Worm (Caenorhabditis elegans) whole organism, L4 larva: ENCODE data around the gene gldi-9.

Experiments
- F44E2.7 ChIP-seq: fragments of 200-800 bp; sonication (Bioruptor generic); IDR thresholded peaks from 2 replicates; pipeline ENCODE4 v2.1.2; 2022; ENCODE audit warnings: missing genetic modification characterization, missing compliant biosample characterization
- Y48G9A.11 ChIP-seq: fragments of 200-800 bp; sonication (Bioruptor generic); IDR thresholded peaks from 2 replicates; pipeline ENCODE4 v1.3.6; 2022; ENCODE audit warnings: missing genetic modification reagents, missing genetic modification characterization, missing compliant biosample characterization
- ZK546.5 ChIP-seq, 2 experiments: sonication (generic microtip); optimal IDR thresholded peaks; 2 replicates each; lab custom pipeline; 2017; ENCODE audit warnings: missing biosample characterization in 2 of 2, missing genetic modification characterization in 2 of 2
- aha-1 ChIP-seq: fragments of 150-350 bp; peaks from one replicate; lab custom pipeline; 2014; ENCODE audit warnings: missing biosample characterization, missing genetic modification characterization
- aly-2 ChIP-seq: sonication (generic microtip); optimal IDR thresholded peaks from 2 replicates; lab custom pipeline; 2018; ENCODE audit warnings: missing biosample characterization, missing genetic modification characterization
- ama-1 ChIP-seq: fragments of 150-350 bp; optimal IDR thresholded peaks from 2 replicates; lab custom pipeline; 2014; ENCODE audit warnings: inconsistent platforms, mixed read lengths
- ctbp-1 ChIP-seq: fragments of 200-800 bp; sonication (Bioruptor generic); IDR thresholded peaks from 2 replicates; pipeline ENCODE4 v1.3.6; 2022; ENCODE audit warnings: missing genetic modification reagents, missing genetic modification characterization, missing compliant biosample characterization
- daf-12 ChIP-seq: fragments of 150-350 bp; optimal IDR thresholded peaks from 2 replicates; lab custom pipeline; 2014; ENCODE audit warnings: missing biosample characterization, missing genetic modification reagents, missing genetic modification characterization
- daf-16 ChIP-seq, 3 experiments: sonication (generic microtip); optimal IDR thresholded peaks; 2 replicates each; lab custom pipeline; 2016 to 2017; ENCODE audit warnings: missing genetic modification characterization in 3 of 3, missing genetic modification reagents in 3 of 3, mild to moderate bottlenecking in 2 of 3, missing compliant biosample characterization in 2 of 3, missing biosample characterization in 1 of 3, moderate library complexity in 1 of 3
- daf-8 ChIP-seq: fragments of 200-800 bp; sonication (Bioruptor generic); IDR thresholded peaks from 2 replicates; pipeline ENCODE4 v1.3.6; 2022; ENCODE audit warnings: missing genetic modification characterization, missing compliant biosample characterization
- dpl-1 ChIP-seq: fragments of 150-350 bp; optimal IDR thresholded peaks from 2 replicates; lab custom pipeline; 2014; ENCODE audit warnings: missing biosample characterization, missing genetic modification reagents, missing genetic modification characterization
- duxl-1 ChIP-seq: sonication (generic microtip); optimal IDR thresholded peaks from 2 replicates; lab custom pipeline; 2016; ENCODE audit warnings: mild to moderate bottlenecking, missing genetic modification characterization, moderate library complexity, missing compliant biosample characterization; ENCODE audit not compliant: poor library complexity
- egl-43 ChIP-seq: fragments of 200-800 bp; sonication (Bioruptor generic); IDR thresholded peaks from 2 replicates; pipeline ENCODE4 v1.3.6; 2022; ENCODE audit warnings: missing genetic modification reagents, missing genetic modification characterization, missing compliant biosample characterization
- gei-8 ChIP-seq: fragments of 200-800 bp; sonication (Bioruptor generic); optimal IDR thresholded peaks from 2 replicates; lab custom pipeline; 2018; ENCODE audit warnings: mild to moderate bottlenecking, missing genetic modification characterization, missing compliant biosample characterization
- jun-1 ChIP-seq: fragments of 150-350 bp; optimal IDR thresholded peaks from 2 replicates; lab custom pipeline; 2014; ENCODE audit warnings: missing biosample characterization, missing genetic modification reagents, missing genetic modification characterization
- lim-7 ChIP-seq: fragments of 200-800 bp; sonication (Bioruptor generic); IDR thresholded peaks from 2 replicates; pipeline ENCODE4 v1.3.6; 2022; ENCODE audit warnings: missing genetic modification characterization, missing compliant biosample characterization
- lin-13 ChIP-seq: fragments of 150-350 bp; optimal IDR thresholded peaks from 2 replicates; lab custom pipeline; 2014; ENCODE audit warnings: missing biosample characterization, missing genetic modification reagents, missing genetic modification characterization
- lin-15B ChIP-seq: fragments of 150-350 bp; sonication (generic microtip); optimal IDR thresholded peaks from 3 replicates; lab custom pipeline; 2014; ENCODE audit warnings: missing biosample characterization, missing genetic modification characterization
- lin-38 ChIP-seq: fragments of 200-800 bp; sonication (Bioruptor generic); IDR thresholded peaks from 2 replicates; pipeline ENCODE4 v1.3.6; 2022; ENCODE audit warnings: missing genetic modification reagents, missing genetic modification characterization, missing compliant biosample characterization
- lin-39 ChIP-seq: fragments of 150-350 bp; optimal IDR thresholded peaks from 2 replicates; lab custom pipeline; 2014; ENCODE audit warnings: missing biosample characterization, missing genetic modification reagents, missing genetic modification characterization
- lir-3 ChIP-seq: sonication (generic microtip); optimal IDR thresholded peaks from 2 replicates; lab custom pipeline; 2016; ENCODE audit warnings: mild to moderate bottlenecking, missing genetic modification characterization, missing compliant biosample characterization
- lsy-2 ChIP-seq, 2 experiments: fragments of 150-350 bp in 1 of 2; sonication (generic microtip) in 1 of 2; optimal IDR thresholded peaks; 2 replicates each; lab custom pipeline; 2014 to 2017; ENCODE audit warnings: missing biosample characterization in 2 of 2, missing genetic modification characterization in 2 of 2
- mdt-29 ChIP-seq: fragments of 200-800 bp; sonication (Bioruptor generic); IDR thresholded peaks from 2 replicates; pipeline ENCODE4 v1.3.6; 2022; ENCODE audit warnings: missing genetic modification reagents, missing genetic modification characterization, missing compliant biosample characterization
- mes-2 ChIP-seq: sonication (generic microtip); optimal IDR thresholded peaks from 2 replicates; lab custom pipeline; 2016; ENCODE audit warnings: missing genotype, mild to moderate bottlenecking, missing genetic modification characterization, missing compliant biosample characterization; ENCODE audit not compliant: poor library complexity, severe bottlenecking
- nhr-111 ChIP-seq: fragments of 200-800 bp; sonication (Bioruptor generic); optimal IDR thresholded peaks from 2 replicates; lab custom pipeline; 2018; ENCODE audit warnings: mild to moderate bottlenecking, missing genetic modification characterization, missing compliant biosample characterization
- nhr-28 ChIP-seq: fragments of 150-350 bp; optimal IDR thresholded peaks from 2 replicates; lab custom pipeline; 2014; ENCODE audit warnings: missing biosample characterization, missing genetic modification characterization
- nhr-41 ChIP-seq: fragments of 200-800 bp; sonication (Bioruptor generic); IDR thresholded peaks from 2 replicates; pipeline ENCODE4 v1.3.6; 2022; ENCODE audit warnings: missing genetic modification reagents, missing genetic modification characterization, missing compliant biosample characterization
- nhr-48 ChIP-seq: sonication (generic microtip); optimal IDR thresholded peaks from 2 replicates; lab custom pipeline; 2016; ENCODE audit warnings: mild to moderate bottlenecking, missing genetic modification characterization, missing compliant biosample characterization
- php-3 ChIP-seq: fragments of 200-800 bp; sonication (Bioruptor generic); IDR thresholded peaks from 2 replicates; pipeline ENCODE4 v1.3.6; 2022; ENCODE audit warnings: missing genetic modification reagents, missing genetic modification characterization, missing compliant biosample characterization
- pqm-1 ChIP-seq: sonication (generic microtip); optimal IDR thresholded peaks from 2 replicates; lab custom pipeline; 2017; ENCODE audit warnings: missing biosample characterization, missing genetic modification characterization
- sdz-12 ChIP-seq: fragments of 200-800 bp; sonication (Bioruptor generic); optimal IDR thresholded peaks from 2 replicates; lab custom pipeline; 2018; ENCODE audit warnings: mild to moderate bottlenecking, missing genetic modification characterization, missing compliant biosample characterization
- set-16 ChIP-seq: fragments of 200-800 bp; sonication (Bioruptor generic); IDR thresholded peaks from 2 replicates; pipeline ENCODE4 v1.3.6; 2022; ENCODE audit warnings: missing genetic modification reagents, missing genetic modification characterization, missing compliant biosample characterization
- unc-62 ChIP-seq, 3 experiments: fragments of 150-350 bp in 1 of 3; sonication (generic microtip); optimal IDR thresholded peaks in 2 of 3; peaks in 1 of 3; 1 replicate in 1 of 3; 2 replicates in 2 of 3; lab custom pipeline; 2014 to 2017; ENCODE audit warnings: missing biosample characterization in 3 of 3, missing genetic modification characterization in 3 of 3, missing genetic modification reagents in 3 of 3, missing genotype in 1 of 3
- vab-7 ChIP-seq: fragments of 200-800 bp; sonication (Bioruptor generic); IDR thresholded peaks from 2 replicates; pipeline ENCODE4 v1.3.6; 2022; ENCODE audit warnings: missing genetic modification reagents, missing genetic modification characterization, missing compliant biosample characterization
- zag-1 ChIP-seq: fragments of 150-350 bp; optimal IDR thresholded peaks from 2 replicates; lab custom pipeline; 2014; ENCODE audit warnings: missing biosample characterization, missing genetic modification characterization
- zfp-3 ChIP-seq: fragments of 200-800 bp; sonication (Bioruptor generic); conservative IDR thresholded peaks from 2 replicates; pipeline ENCODE4 v1.3.6; 2022; ENCODE audit warnings: missing genetic modification reagents, missing genetic modification characterization, missing compliant biosample characterization

Gene gldi-9

ce11 chrIII:2804461-2804860 is 48.3 kb upstream of the gldi-9 start (continued):
- TF ChIP-seq lsy-2 (tag; optimal IDR thresholded peaks at IDR 0.05; lab: Kevin White, UChicago): peak in 1 of 2 experiments; percentile 78
- TF ChIP-seq daf-12: no peak
- TF ChIP-seq duxl-1 (tag; lab: Kevin White, UChicago): no peak
- no peak for TF ChIP-seq zfp-3
- peak; percentile 80 for TF ChIP-seq nhr-28
- no peak for TF ChIP-seq F44E2.7 (GFP tag; lab: Robert Waterston, UW)
- no peak for TF ChIP-seq sdz-12 (GFP tag; lab: Kevin White, UChicago)
- no peak for TF ChIP-seq mdt-29 (GFP tag; lab: Robert Waterston, UW)
- no peak for TF ChIP-seq lin-15B (tag; lab: Kevin White, UChicago)
- TF ChIP-seq dpl-1 (GFP tag; lab: Kevin White, UChicago): peak; percentile 55
- no peak for TF ChIP-seq daf-16 (GFP tag; optimal IDR thresholded peaks at IDR 0.05; lab: Kevin White, UChicago)
- peak; percentile 4 for TF ChIP-seq daf-16 (tag; optimal IDR thresholded peaks at IDR 0.05; lab: Kevin White, UChicago)
- TF ChIP-seq lir-3 (tag; lab: Kevin White, UChicago): no peak
- peak; percentile 47 for TF ChIP-seq mes-2 (tag; lab: Kevin White, UChicago)
- no peak for TF ChIP-seq vab-7 (GFP tag; lab: Robert Waterston, UW)
- no peak for TF ChIP-seq aly-2 (tag; lab: Kevin White, UChicago)
- no peak for TF ChIP-seq ama-1 (lab: Kevin White, UChicago)
- TF ChIP-seq unc-62 (GFP tag; optimal IDR thresholded peaks at IDR 0.05 in 1 of 2; lab: Kevin White, UChicago): no peak
- TF ChIP-seq unc-62 (tag; optimal IDR thresholded peaks at IDR 0.05; lab: Kevin White, UChicago): no peak
- TF ChIP-seq lin-39 (tag; lab: Kevin White, UChicago): no peak

DNA sequence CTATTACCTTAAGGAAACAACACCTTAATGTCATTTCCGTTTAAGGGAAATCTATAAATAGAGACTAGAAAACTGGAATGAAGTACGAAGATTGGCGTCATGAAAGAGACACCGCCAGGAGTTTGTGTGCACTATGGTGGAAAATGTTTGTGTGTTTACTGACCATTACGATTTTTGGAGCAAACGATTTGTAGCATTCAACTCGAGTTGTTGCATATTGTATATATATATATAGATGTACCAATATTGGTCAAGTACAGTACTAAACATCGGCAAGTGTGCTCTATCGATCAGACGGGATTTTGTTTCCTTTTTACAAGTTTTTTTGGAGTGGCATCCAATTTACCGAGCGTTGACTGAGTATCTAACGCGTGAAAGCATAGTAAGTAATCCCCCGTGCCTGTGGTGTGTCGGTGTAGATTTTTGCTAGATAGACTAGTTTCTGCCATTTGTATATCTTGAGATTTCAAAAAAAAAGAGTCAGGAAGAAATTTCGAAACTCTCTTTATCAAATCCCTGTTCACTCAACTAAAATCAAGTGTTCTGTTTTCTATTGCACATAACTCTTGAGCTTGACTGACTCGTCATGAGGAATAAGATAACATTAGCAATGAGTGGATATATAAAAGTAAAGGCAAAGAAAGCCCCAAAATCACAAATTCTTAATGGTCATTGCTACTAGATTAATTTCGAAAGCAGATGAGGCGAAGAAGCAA is 45.8 kb upstream of the gldi-9 start, which contains the start of the genes twk-45 and Y71H2AM.25:
TSS of gene twk-45 (minus strand) at position 101 of the 716 bp plus-strand sequence.
TSS of gene Y71H2AM.25 (plus strand) at position 666 of the 716 bp plus-strand sequence.
- TF ChIP-seq ctbp-1 (GFP tag; lab: Robert Waterston, UW) (no peak), dpl-1 (GFP tag; lab: Kevin White, UChicago) (no peak), aha-1 (peak; percentile 13), zag-1 (tag; lab: Kevin White, UChicago) (no peak), daf-8 (no peak), pqm-1 (tag; lab: Kevin White, UChicago) (no peak), lim-7 (GFP tag; lab: Robert Waterston, UW) (no peak), vab-7 (GFP tag; lab: Robert Waterston, UW) (no peak)
- TF ChIP-seq, all 104 proteins: peak for 1

- TF ChIP-seq Y48G9A.11 (GFP tag; lab: Robert Waterston, UW) (no peak), gei-8 (no peak), nhr-48 (tag; lab: Kevin White, UChicago) (no peak), ama-1 (lab: Kevin White, UChicago) (no peak), ZK546.5 (tag; optimal IDR thresholded peaks at IDR 0.05; lab: Kevin White, UChicago) (no peak), nhr-41 (GFP tag; lab: Robert Waterston, UW) (no peak), nhr-111 (GFP tag; lab: Kevin White, UChicago) (no peak), lin-13 (GFP tag; lab: Kevin White, UChicago) (no peak), jun-1 (tag; lab: Kevin White, UChicago) (no peak), php-3 (GFP tag; lab: Robert Waterston, UW) (no peak)
These were observed 44.6 kb upstream of the gldi-9 start for ce11 chrIII:2800743-2801142.

DNA sequence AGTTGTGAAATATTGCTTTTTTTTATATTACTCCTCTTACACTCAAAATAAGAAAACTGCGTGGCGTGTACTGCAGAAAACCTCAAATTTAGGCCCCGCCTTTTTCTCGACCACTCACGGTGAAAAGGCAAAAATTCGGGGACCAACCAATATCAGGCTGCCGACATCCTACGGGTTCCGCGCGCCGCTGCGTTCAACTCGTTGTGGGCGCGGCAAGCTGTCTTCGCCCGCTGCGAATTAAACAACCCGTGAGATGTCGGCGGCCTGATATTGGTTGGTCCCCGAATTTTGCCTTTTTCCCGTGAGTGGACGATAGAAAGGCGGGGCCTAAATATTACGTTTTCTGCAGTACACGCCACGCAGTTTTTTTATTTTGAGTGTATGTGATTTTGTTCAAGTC is 41.3 kb upstream of the gldi-9 start:
- TF ChIP-seq egl-43 (GFP tag; lab: Robert Waterston, UW) (peak; percentile 60; the same call in 1 of the 2 replicates), lin-38 (GFP tag; lab: Robert Waterston, UW) (peak; percentile 11; the same call in 1 of the 2 replicates), set-16 (peak; percentile 44; the same call in 1 of the 2 replicates)
- TF ChIP-seq, all 104 proteins: peak for 3; not testable (repeated sequence) for 101
